Fruit fly (Drosophila melanogaster) whole organism, embryonic: Measurements from ENCODE around the gene mRF1.

Source experiments
- ATbp ChIP-seq: fragments of 200-800 bp; sonication (Bioruptor generic); optimal IDR thresholded peaks from 2 replicates; lab custom pipeline; 2017; ENCODE audit warnings: missing biosample characterization, mild to moderate bottlenecking, missing genetic modification characterization, missing genetic modification reagents
- Awh ChIP-seq: fragments of 200-800 bp; sonication (Bioruptor generic); IDR thresholded peaks from 2 replicates; pipeline ENCODE4, ENCODE4 v1.3.6; 2022; ENCODE audit warnings: missing biosample characterization, missing genetic modification characterization
- B-H2 ChIP-seq: fragments of 200-800 bp; sonication (Bioruptor generic); optimal IDR thresholded peaks from 2 replicates; lab custom pipeline; 2018; ENCODE audit warnings: missing biosample characterization, mild to moderate bottlenecking, missing genetic modification characterization
- CG10147 ChIP-seq: fragments of 200-800 bp; sonication (Bioruptor generic); optimal IDR thresholded peaks from 2 replicates; lab custom pipeline; 2019; ENCODE audit warnings: missing biosample characterization, mild to moderate bottlenecking, missing genetic modification characterization, moderate library complexity
- CG11695 ChIP-seq: fragments of 200-800 bp; sonication (Bioruptor generic); IDR thresholded peaks from 3 replicates; pipeline ENCODE4 v1.3.6; 2022; ENCODE audit warnings: missing biosample characterization, missing genetic modification characterization
- CG15269 ChIP-seq: fragments of 200-800 bp; sonication (Bioruptor generic); optimal IDR thresholded peaks from 2 replicates; lab custom pipeline; 2018; ENCODE audit warnings: missing biosample characterization, mild to moderate bottlenecking, missing genetic modification characterization, moderate library complexity
- CG15601 ChIP-seq: fragments of 200-800 bp; sonication (Bioruptor generic); optimal IDR thresholded peaks from 3 replicates; lab custom pipeline; 2019; ENCODE audit warnings: missing biosample characterization, mild to moderate bottlenecking, missing genetic modification characterization, moderate library complexity
- CG16863 ChIP-seq: fragments of 200-800 bp; sonication (Bioruptor generic); optimal IDR thresholded peaks from 3 replicates; lab custom pipeline; 2016; ENCODE audit warnings: missing biosample characterization, missing genetic modification characterization
- CG2199 ChIP-seq: fragments of 200-800 bp; sonication (Bioruptor generic); IDR thresholded peaks from 3 replicates; pipeline ENCODE4 v1.3.6; 2022; ENCODE audit warnings: missing biosample characterization, missing genetic modification characterization
- CG4328 ChIP-seq: fragments of 200-800 bp; sonication (Bioruptor generic); optimal IDR thresholded peaks from 3 replicates; lab custom pipeline; 2017; ENCODE audit warnings: missing biosample characterization, missing genetic modification reagents, missing genetic modification characterization
- CG4360 ChIP-seq: fragments of 200-800 bp; sonication (Bioruptor generic); IDR thresholded peaks from 2 replicates; pipeline ENCODE4 v1.3.6; 2022; ENCODE audit warnings: missing biosample characterization, missing genetic modification characterization
- CG6854 ChIP-seq: fragments of 200-800 bp; sonication (Bioruptor generic); optimal IDR thresholded peaks from 3 replicates; lab custom pipeline; 2017; ENCODE audit warnings: missing biosample characterization, mild to moderate bottlenecking, missing genetic modification characterization
- CG7372 ChIP-seq: fragments of 200-800 bp; sonication (Bioruptor generic); IDR thresholded peaks from 2 replicates; pipeline ENCODE4 v1.3.6; 2022; ENCODE audit warnings: missing biosample characterization, missing genetic modification characterization
- CG7839 ChIP-seq: fragments of 200-800 bp; sonication (Bioruptor generic); optimal IDR thresholded peaks from 3 replicates; lab custom pipeline; 2018; ENCODE audit warnings: missing biosample characterization, mild to moderate bottlenecking, missing genetic modification characterization, moderate library complexity
- CG8281 ChIP-seq: fragments of 200-800 bp; sonication (Bioruptor generic); optimal IDR thresholded peaks from 2 replicates; lab custom pipeline; 2018; ENCODE audit warnings: missing biosample characterization, mild to moderate bottlenecking, missing genetic modification characterization, moderate library complexity
- CG8924 ChIP-seq: fragments of 200-800 bp; optimal IDR thresholded peaks from 3 replicates; lab custom pipeline; 2019; ENCODE audit warnings: missing biosample characterization, mild to moderate bottlenecking, missing genetic modification characterization, moderate library complexity
- CHES-1-like ChIP-seq: fragments of 200-800 bp; sonication (Bioruptor generic); optimal IDR thresholded peaks from 2 replicates; lab custom pipeline; 2016; ENCODE audit warnings: missing biosample characterization, missing genetic modification characterization
- CoRest ChIP-seq: fragments of 200-800 bp; sonication (Bioruptor generic); optimal IDR thresholded peaks from 3 replicates; lab custom pipeline; 2018; ENCODE audit warnings: missing biosample characterization, mild to moderate bottlenecking, missing genetic modification characterization, moderate library complexity
- Dll ChIP-seq: fragments of 200-800 bp; sonication (Bioruptor generic); IDR thresholded peaks from 4 replicates; pipeline ENCODE4 v1.3.6; 2022; ENCODE audit warnings: missing biosample characterization, missing genetic modification characterization; ENCODE audit not compliant: partially characterized antibody
- HLH4C ChIP-seq: fragments of 200-800 bp; sonication (Bioruptor generic); IDR thresholded peaks from 3 replicates; pipeline ENCODE4 v1.3.6; 2022; ENCODE audit warnings: missing biosample characterization, missing genetic modification characterization; ENCODE audit not compliant: partially characterized antibody
- Hmx ChIP-seq: fragments of 200-800 bp; sonication (Bioruptor generic); optimal IDR thresholded peaks from 2 replicates; lab custom pipeline; 2016; ENCODE audit warnings: missing biosample characterization, missing genetic modification characterization
- Lim3 ChIP-seq: fragments of 200-800 bp; sonication (Bioruptor generic); IDR thresholded peaks from 2 replicates; pipeline ENCODE4 v1.3.6; 2022; ENCODE audit warnings: missing biosample characterization, missing genetic modification characterization
- MTF-1 ChIP-seq: fragments of 200-800 bp; sonication (Bioruptor generic); optimal IDR thresholded peaks from 2 replicates; lab custom pipeline; 2018; ENCODE audit warnings: missing biosample characterization, mild to moderate bottlenecking, missing genetic modification characterization, borderline replicate concordance
- Med ChIP-seq: fragments of 200-800 bp; sonication (Bioruptor generic); peaks from one replicate; lab custom pipeline; 2016; ENCODE audit warnings: missing biosample characterization, missing genetic modification characterization, mild to moderate bottlenecking, inconsistent platforms, moderate library complexity
- NC2α ChIP-seq: fragments of 200-800 bp; sonication (Bioruptor generic); optimal IDR thresholded peaks from 2 replicates; lab custom pipeline; 2016; ENCODE audit warnings: missing biosample characterization, missing genetic modification characterization
- NK7.1 ChIP-seq: fragments of 200-800 bp; sonication (Bioruptor generic); optimal IDR thresholded peaks from 3 replicates; lab custom pipeline; 2016; ENCODE audit warnings: missing biosample characterization, missing genetic modification characterization
- Pdp1 ChIP-seq, 2 experiments: fragments of 200-800 bp; sonication (Bioruptor generic); optimal IDR thresholded peaks; 3 replicates each; lab custom pipeline; 2016; ENCODE audit warnings: missing biosample characterization in 2 of 2, missing genetic modification characterization in 2 of 2, mild to moderate bottlenecking in 1 of 2, moderate library complexity in 1 of 2
- Ravus ChIP-seq: fragments of 200-800 bp; sonication (Bioruptor generic); IDR thresholded peaks from 2 replicates; pipeline ENCODE4 v1.3.6; 2022; ENCODE audit warnings: missing biosample characterization, missing genetic modification characterization
- Scr ChIP-seq: fragments of 200-800 bp; sonication (Bioruptor generic); IDR thresholded peaks from 2 replicates; pipeline ENCODE4 v1.3.6; 2022; ENCODE audit warnings: missing biosample characterization, missing genetic modification characterization; ENCODE audit not compliant: partially characterized antibody
- Ssrp ChIP-seq: fragments of 200-800 bp; sonication (Bioruptor generic); optimal IDR thresholded peaks from 2 replicates; lab custom pipeline; 2018; ENCODE audit warnings: missing biosample characterization, mild to moderate bottlenecking, missing genetic modification characterization, moderate library complexity
- ap ChIP-seq: fragments of 200-800 bp; sonication (Bioruptor generic); IDR thresholded peaks from 2 replicates; pipeline ENCODE4 v1.3.6; 2022; ENCODE audit warnings: missing biosample characterization, missing genetic modification characterization
- bbx ChIP-seq: fragments of 200-800 bp; sonication (Bioruptor generic); IDR thresholded peaks from 2 replicates; pipeline ENCODE4 v1.3.6; 2022; ENCODE audit warnings: missing biosample characterization, missing genetic modification characterization; ENCODE audit not compliant: partially characterized antibody
- cad ChIP-seq: fragments of >200 bp; optimal IDR thresholded peaks from 2 replicates; lab custom pipeline; 2017; ENCODE audit warnings: missing biosample characterization, missing genetic modification characterization
- caup ChIP-seq: fragments of 200-800 bp; sonication (Bioruptor generic); optimal IDR thresholded peaks from 3 replicates; lab custom pipeline; 2017; ENCODE audit warnings: missing biosample characterization, mild to moderate bottlenecking, missing genetic modification characterization, moderate library complexity; ENCODE audit not compliant: severe bottlenecking
- chm ChIP-seq: fragments of 200-800 bp; sonication (Bioruptor generic); IDR thresholded peaks from 2 replicates; pipeline ENCODE4 v1.3.6; 2022; ENCODE audit warnings: missing biosample characterization, missing genetic modification characterization
- crol ChIP-seq: fragments of 200-800 bp; sonication (Bioruptor generic); IDR thresholded peaks from 2 replicates; pipeline ENCODE4 v1.3.6; 2022; ENCODE audit warnings: missing biosample characterization, missing genetic modification characterization
- cwo ChIP-seq: fragments of 200-800 bp; sonication (Bioruptor generic); optimal IDR thresholded peaks from 3 replicates; lab custom pipeline; 2017; ENCODE audit warnings: missing biosample characterization, missing genetic modification characterization, mild to moderate bottlenecking, moderate library complexity, missing genetic modification reagents
- dm ChIP-seq: fragments of 200-800 bp; sonication (Bioruptor generic); optimal IDR thresholded peaks from 3 replicates; lab custom pipeline; 2016; ENCODE audit warnings: missing biosample characterization, missing genetic modification characterization
- esg ChIP-seq: fragments of 200-800 bp; sonication (Bioruptor generic); conservative IDR thresholded peaks from 2 replicates; pipeline ENCODE4 v1.3.6; 2022; ENCODE audit warnings: missing biosample characterization, missing genetic modification characterization
- eve ChIP-seq, 2 experiments: fragments of >200 bp; optimal IDR thresholded peaks; 2 replicates each; lab custom pipeline; 2017; ENCODE audit warnings: missing biosample characterization in 2 of 2, missing genetic modification characterization in 2 of 2
- ftz-f1 ChIP-seq: fragments of 200-800 bp; sonication (Bioruptor generic); optimal IDR thresholded peaks from 2 replicates; lab custom pipeline; 2016; ENCODE audit warnings: missing biosample characterization, missing genetic modification characterization
- gt ChIP-seq: fragments of 200-800 bp; sonication (Bioruptor generic); IDR thresholded peaks from 2 replicates; pipeline ENCODE4 v1.3.6; 2022; ENCODE audit warnings: missing biosample characterization, missing genetic modification characterization
- ham ChIP-seq: fragments of 200-800 bp; sonication (Bioruptor generic); IDR thresholded peaks from 2 replicates; pipeline ENCODE4 v1.3.6; 2022; ENCODE audit warnings: missing biosample characterization, missing genetic modification characterization
- jigr1 ChIP-seq: fragments of 200-800 bp; sonication (Bioruptor generic); IDR thresholded peaks from 3 replicates; pipeline ENCODE4 v1.3.6; 2022; ENCODE audit warnings: missing biosample characterization, missing genetic modification characterization
- kay ChIP-seq: fragments of 200-800 bp; sonication (Bioruptor generic); optimal IDR thresholded peaks from 2 replicates; lab custom pipeline; 2016; ENCODE audit warnings: missing biosample characterization, missing genetic modification characterization
- onecut ChIP-seq: fragments of 200-800 bp; sonication (Bioruptor generic); IDR thresholded peaks from 2 replicates; pipeline ENCODE4 v1.3.6; 2022; ENCODE audit warnings: missing biosample characterization, missing genetic modification characterization
- pzg ChIP-seq: fragments of 200-800 bp; sonication (Bioruptor generic); optimal IDR thresholded peaks from 3 replicates; lab custom pipeline; 2018; ENCODE audit warnings: missing biosample characterization, mild to moderate bottlenecking, missing genetic modification characterization, moderate library complexity
- sd ChIP-seq: fragments of 200-800 bp; sonication (Bioruptor generic); optimal IDR thresholded peaks from 3 replicates; lab custom pipeline; 2018; ENCODE audit warnings: missing biosample characterization, mild to moderate bottlenecking, missing genetic modification characterization, moderate library complexity
- zen ChIP-seq: fragments of 200-800 bp; sonication (Bioruptor generic); optimal IDR thresholded peaks from 3 replicates; lab custom pipeline; 2018; ENCODE audit warnings: missing biosample characterization, mild to moderate bottlenecking, missing genetic modification characterization, moderate library complexity
- zen2 ChIP-seq: fragments of 200-800 bp; sonication (Bioruptor generic); IDR thresholded peaks from 3 replicates; pipeline ENCODE4 v1.3.6; 2022; ENCODE audit warnings: missing biosample characterization, missing genetic modification characterization; ENCODE audit not compliant: partially characterized antibody

The mRF1 gene

dm6 chr2L:13204151-13204550 lies 15.6 kb upstream of the mRF1 start:
- TF ChIP-seq B-H2 (GFP tag; lab: Kevin White, UChicago): no peak
- TF ChIP-seq pzg (GFP tag; lab: Kevin White, UChicago): no peak
- peak; percentile 51; the same call in 1 of the 2 replicates for TF ChIP-seq chm
- no peak for TF ChIP-seq CoRest (tag; lab: Kevin White, UChicago)
- no peak for TF ChIP-seq CG15601
- no peak for TF ChIP-seq CG4328
- no peak for TF ChIP-seq CHES-1-like (GFP tag; lab: Kevin White, UChicago)
- TF ChIP-seq Med: peak; percentile 34
- TF ChIP-seq CG15269: no peak
- TF ChIP-seq CG8281 (tag; lab: Kevin White, UChicago): no peak
- no peak for TF ChIP-seq zen
- TF ChIP-seq Awh (GFP tag; lab: Robert Waterston, UW): no peak
- no peak for TF ChIP-seq CG16863 (GFP tag; lab: Kevin White, UChicago)
- TF ChIP-seq Pdp1 (GFP tag; optimal IDR thresholded peaks at IDR 0.05; lab: Kevin White, UChicago): peak in 1 of 2 experiments; percentile 76
- TF ChIP-seq Dll (GFP tag; lab: Robert Waterston, UW): no peak
- TF ChIP-seq jigr1 (GFP tag; lab: Robert Waterston, UW): no peak
- no peak for TF ChIP-seq CG11695 (GFP tag; lab: Robert Waterston, UW)
- peak; percentile 40 for TF ChIP-seq kay (GFP tag; lab: Kevin White, UChicago)
- no peak for TF ChIP-seq CG4360
- TF ChIP-seq ftz-f1 (GFP tag; lab: Kevin White, UChicago): no peak
- no peak for TF ChIP-seq bbx (GFP tag; lab: Robert Waterston, UW)
- 0 out of 2 replicates have a peak, but pooled peaks have one; percentile 2 for TF ChIP-seq onecut (GFP tag; lab: Robert Waterston, UW)
- peak; percentile 13 for TF ChIP-seq cwo (GFP tag; lab: Kevin White, UChicago)
- peak; percentile 60 for TF ChIP-seq sd (tag; lab: Kevin White, UChicago)
- TF ChIP-seq NC2α (GFP tag; lab: Kevin White, UChicago): no peak
- TF ChIP-seq CG6854 (GFP tag; lab: Kevin White, UChicago): peak; percentile 13
- TF ChIP-seq NK7.1 (GFP tag; lab: Kevin White, UChicago): no peak
- TF ChIP-seq ham (GFP tag; lab: Robert Waterston, UW): no peak; the same call in 1 of the 2 replicates
- no peak for TF ChIP-seq crol (GFP tag; lab: Robert Waterston, UW)

DNA sequence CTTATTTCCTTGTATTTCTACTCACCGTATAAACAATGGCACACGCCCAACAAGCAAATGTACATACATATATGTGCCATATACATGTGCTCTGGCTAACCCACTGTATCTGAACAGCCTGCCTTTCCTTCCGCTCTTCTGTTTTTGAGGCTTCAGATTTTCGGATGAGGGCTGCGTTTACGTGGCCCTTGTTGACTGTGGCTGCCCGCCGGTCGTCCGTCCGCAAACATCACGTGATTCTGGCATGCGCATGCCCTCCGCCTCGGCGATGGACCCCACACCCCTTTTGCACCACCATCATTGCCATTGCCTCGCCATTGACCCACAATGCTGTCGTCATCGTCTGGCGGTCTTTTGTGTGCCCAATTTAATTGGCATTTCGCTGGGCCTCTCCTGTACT lies 14.5 kb upstream of the mRF1 start:
- TF ChIP-seq CG2199 (GFP tag; lab: Robert Waterston, UW) (peak; percentile 88; the same call in 2 of the 3 replicates), Hmx (no peak), zen2 (GFP tag; lab: Robert Waterston, UW) (no peak), Ssrp (tag; lab: Kevin White, UChicago) (no peak), caup (GFP tag; lab: Kevin White, UChicago) (peak; percentile 39), ATbp (GFP tag; lab: Kevin White, UChicago) (no peak), cad (no peak), ap (no peak), Lim3 (GFP tag; lab: Robert Waterston, UW) (no peak), CG7839 (tag; lab: Kevin White, UChicago) (no peak), MTF-1 (GFP tag; lab: Kevin White, UChicago) (peak; percentile 36), Awh (GFP tag; lab: Robert Waterston, UW) (peak; percentile 49; the same call in 1 of the 2 replicates), esg (GFP tag; lab: Robert Waterston, UW) (no peak), CG8924 (tag; lab: Kevin White, UChicago) (peak; percentile 23), CG7372 (GFP tag; lab: Robert Waterston, UW) (no peak), CG10147 (GFP tag; lab: Kevin White, UChicago) (peak; percentile 3), Ravus (no peak), jigr1 (GFP tag; lab: Robert Waterston, UW) (no peak), bbx (GFP tag; lab: Robert Waterston, UW) (no peak), gt (GFP tag; lab: Robert Waterston, UW) (no peak), dm (GFP tag; lab: Kevin White, UChicago) (peak; percentile 8), eve (GFP tag; optimal IDR thresholded peaks at IDR 0.05; lab: Kevin White, UChicago) (no peak), Scr (GFP tag; lab: Robert Waterston, UW) (no peak), HLH4C (GFP tag; lab: Robert Waterston, UW) (no peak), CG8281 (tag; lab: Kevin White, UChicago) (no peak)
